Fruit fly (Drosophila melanogaster): ENCODE data around the gene CG14269.

The CG14269 gene

DNA sequence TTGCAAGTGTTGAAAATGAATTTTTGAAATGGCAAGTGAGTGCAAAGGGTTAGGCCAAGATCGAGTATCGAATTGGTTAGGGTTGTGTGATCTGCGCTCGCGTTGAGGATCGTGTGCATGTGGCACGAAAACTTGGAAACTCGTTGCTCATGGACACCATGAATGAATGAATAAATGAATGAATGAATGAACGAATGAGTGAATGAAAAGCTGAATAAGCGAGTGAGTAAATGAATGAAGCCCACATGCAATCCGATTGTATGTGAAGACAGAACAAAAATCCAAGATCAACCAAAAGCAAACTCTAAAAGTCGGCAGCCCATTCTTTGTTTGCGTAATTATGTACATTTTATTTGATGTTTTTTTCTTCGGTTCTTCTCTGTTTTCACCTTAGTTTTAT is 30.9 kb downstream of the CG14269 start:
- TF ChIP-seq cic (GFP tag; optimal IDR thresholded peaks at IDR 0.05) (no peak), tj (GFP tag; optimal IDR thresholded peaks at IDR 0.05) (no peak), Clk (GFP tag; optimal IDR thresholded peaks at IDR 0.05) (no peak), ovo (GFP tag; optimal IDR thresholded peaks at IDR 0.05) (no peak), pad (GFP tag; optimal IDR thresholded peaks at IDR 0.05) (no peak), Crg-1 (GFP tag; optimal IDR thresholded peaks at IDR 0.05) (no peak), Hr96 (GFP tag; optimal IDR thresholded peaks at IDR 0.05) (no peak), CG11617 (GFP tag; optimal IDR thresholded peaks at IDR 0.05) (no peak), CG7045 (GFP tag; optimal IDR thresholded peaks at IDR 0.05) (no peak), kay (GFP tag; ENCODE audit: borderline replicate concordance) (no peak), CG1620 (GFP tag; optimal IDR thresholded peaks at IDR 0.05) (no peak), Mnt (GFP tag; optimal IDR thresholded peaks at IDR 0.05) (no peak), CG12768 (GFP tag; optimal IDR thresholded peaks at IDR 0.05) (no peak), CG7101 (tag; optimal IDR thresholded peaks at IDR 0.05) (no peak), CG5204 (GFP tag; optimal IDR thresholded peaks at IDR 0.05) (no peak), CG33017 (tag; optimal IDR thresholded peaks at IDR 0.05) (no peak), CG14711 (tag; optimal IDR thresholded peaks at IDR 0.05) (no peak)

DNA sequence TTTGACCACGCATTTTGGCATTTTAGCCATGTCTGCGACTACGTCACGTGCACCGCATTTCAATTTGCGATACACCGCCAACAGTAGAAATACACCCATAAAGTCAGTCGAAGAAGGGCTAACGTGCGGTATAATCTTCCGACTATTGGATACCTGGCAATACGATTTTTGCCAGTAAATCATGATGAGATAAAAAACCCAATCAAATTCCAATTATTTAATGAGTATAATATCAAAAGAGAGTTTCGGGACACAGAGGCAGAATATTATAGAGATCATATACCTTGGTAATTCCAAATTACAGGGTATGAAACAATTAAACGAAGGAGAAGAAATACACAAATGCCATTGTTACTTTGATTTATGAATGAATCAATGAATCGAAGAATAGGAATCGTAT is 32.2 kb downstream of the CG14269 start:
- TF ChIP-seq pad (GFP tag; optimal IDR thresholded peaks at IDR 0.05) (no peak), CG7101 (tag; optimal IDR thresholded peaks at IDR 0.05) (no peak), Mnt (GFP tag; optimal IDR thresholded peaks at IDR 0.05) (no peak), CG1620 (GFP tag; optimal IDR thresholded peaks at IDR 0.05) (no peak), Hr96 (GFP tag; optimal IDR thresholded peaks at IDR 0.05) (no peak), CG14711 (tag; optimal IDR thresholded peaks at IDR 0.05) (no peak), kay (GFP tag; ENCODE audit: borderline replicate concordance) (no peak), toe (GFP tag; optimal IDR thresholded peaks at IDR 0.05) (no peak), Clk (GFP tag; optimal IDR thresholded peaks at IDR 0.05) (no peak), CG12768 (GFP tag; optimal IDR thresholded peaks at IDR 0.05) (no peak), Crg-1 (GFP tag; optimal IDR thresholded peaks at IDR 0.05) (no peak), tj (GFP tag; optimal IDR thresholded peaks at IDR 0.05) (no peak), ovo (GFP tag; optimal IDR thresholded peaks at IDR 0.05) (no peak), CG5204 (GFP tag; optimal IDR thresholded peaks at IDR 0.05) (no peak), bab1 (GFP tag; optimal IDR thresholded peaks at IDR 0.05) (no peak), CG33017 (tag; optimal IDR thresholded peaks at IDR 0.05) (no peak), cnc (optimal IDR thresholded peaks at IDR 0.05) (no peak)

- TF ChIP-seq ovo (GFP tag; optimal IDR thresholded peaks at IDR 0.05) (no peak), Hr96 (GFP tag; optimal IDR thresholded peaks at IDR 0.05) (no peak), CG11617 (GFP tag; optimal IDR thresholded peaks at IDR 0.05) (no peak), CG33017 (tag; optimal IDR thresholded peaks at IDR 0.05) (no peak), bab1 (GFP tag; optimal IDR thresholded peaks at IDR 0.05) (no peak), CG12768 (GFP tag; optimal IDR thresholded peaks at IDR 0.05) (no peak), CG7045 (GFP tag; optimal IDR thresholded peaks at IDR 0.05) (no peak), CG14711 (tag; optimal IDR thresholded peaks at IDR 0.05) (peak; percentile 54)
Measured at dm6 chrX:3399286-3399685, 36.3 kb downstream of the CG14269 start.

DNA sequence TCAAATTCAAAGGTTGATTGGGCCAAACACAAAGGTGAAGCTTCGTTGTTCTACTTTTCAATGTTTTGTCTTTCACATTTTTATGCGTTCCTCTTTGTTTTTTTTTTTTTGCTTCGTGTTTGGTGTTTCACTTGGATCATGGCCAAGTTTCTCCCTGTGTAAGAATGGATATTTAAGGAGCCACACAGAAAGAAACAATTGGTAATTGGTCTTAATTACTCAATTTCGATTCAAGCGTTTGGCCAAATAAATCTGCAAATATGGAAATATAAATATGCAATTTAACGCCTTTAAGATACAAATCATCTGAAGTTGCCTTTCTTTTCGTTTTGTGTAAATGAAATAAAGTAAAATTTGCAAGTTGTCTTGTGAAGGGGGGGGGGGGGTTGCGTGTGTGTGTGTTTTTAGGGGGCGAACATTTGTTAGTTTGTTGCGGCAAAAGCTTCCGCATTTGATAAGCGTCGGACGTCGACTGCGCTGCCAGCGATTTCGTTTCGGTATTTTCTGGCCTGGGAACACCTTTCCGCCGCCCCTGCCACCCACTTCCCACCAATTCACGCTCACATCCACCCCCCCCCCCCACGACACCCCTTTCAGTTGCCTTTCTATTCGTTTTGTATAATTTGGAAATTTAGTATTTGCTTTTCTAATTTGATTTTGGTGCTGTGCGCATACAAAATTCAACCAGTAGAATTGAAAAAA is 36.9 kb downstream of the CG14269 start:
- TF ChIP-seq Crg-1 (GFP tag; optimal IDR thresholded peaks at IDR 0.05), result no peak
- no peak for TF ChIP-seq CG12768 (GFP tag; optimal IDR thresholded peaks at IDR 0.05)
- TF ChIP-seq Clk (GFP tag; optimal IDR thresholded peaks at IDR 0.05), result no peak
- no peak for TF ChIP-seq kay (GFP tag; ENCODE audit: borderline replicate concordance)
- no peak for TF ChIP-seq toe (GFP tag; optimal IDR thresholded peaks at IDR 0.05)
- TF ChIP-seq CG7045 (GFP tag; optimal IDR thresholded peaks at IDR 0.05), result no peak
- TF ChIP-seq CG14711 (tag; optimal IDR thresholded peaks at IDR 0.05), result no peak
- no peak for TF ChIP-seq cnc (optimal IDR thresholded peaks at IDR 0.05)
- no peak for TF ChIP-seq cic (GFP tag; optimal IDR thresholded peaks at IDR 0.05)
- no peak for TF ChIP-seq ovo (GFP tag; optimal IDR thresholded peaks at IDR 0.05)
- TF ChIP-seq pad (GFP tag; optimal IDR thresholded peaks at IDR 0.05), result no peak
- no peak for TF ChIP-seq CG7101 (tag; optimal IDR thresholded peaks at IDR 0.05)
- TF ChIP-seq tj (GFP tag; optimal IDR thresholded peaks at IDR 0.05), result no peak

DNA sequence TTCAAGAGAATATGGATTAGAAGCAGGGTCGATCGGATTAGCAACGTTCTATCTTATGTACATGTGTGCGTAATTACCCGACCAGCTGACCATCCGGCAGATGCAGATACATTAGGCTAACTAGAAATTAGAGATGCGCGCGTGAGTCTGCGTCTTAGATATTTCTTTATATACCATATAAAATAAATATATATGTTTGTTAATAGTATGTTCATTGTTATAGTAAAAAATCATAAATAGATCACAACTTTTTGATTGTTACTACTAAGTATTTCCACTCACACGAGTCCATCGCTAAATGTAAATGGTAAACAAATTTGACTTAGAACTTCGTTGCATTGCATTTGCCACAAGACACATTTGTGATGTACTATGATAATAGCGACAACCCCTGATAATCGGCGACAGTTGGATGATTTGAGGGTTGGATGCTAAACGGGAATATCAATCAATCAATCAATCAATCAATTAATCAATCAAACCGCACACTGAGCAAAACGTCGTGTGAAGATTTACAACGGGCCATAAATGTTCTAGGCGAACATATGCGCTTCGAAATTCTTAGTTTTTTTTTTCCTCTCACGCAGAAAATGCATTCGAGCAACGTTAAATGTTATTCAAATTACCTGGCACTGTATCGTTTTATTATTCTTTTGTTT is 38.6 kb downstream of the CG14269 start:
- TF ChIP-seq CG33017 (tag; optimal IDR thresholded peaks at IDR 0.05) (peak; percentile 21), CG5204 (GFP tag; optimal IDR thresholded peaks at IDR 0.05) (no peak)

DNA sequence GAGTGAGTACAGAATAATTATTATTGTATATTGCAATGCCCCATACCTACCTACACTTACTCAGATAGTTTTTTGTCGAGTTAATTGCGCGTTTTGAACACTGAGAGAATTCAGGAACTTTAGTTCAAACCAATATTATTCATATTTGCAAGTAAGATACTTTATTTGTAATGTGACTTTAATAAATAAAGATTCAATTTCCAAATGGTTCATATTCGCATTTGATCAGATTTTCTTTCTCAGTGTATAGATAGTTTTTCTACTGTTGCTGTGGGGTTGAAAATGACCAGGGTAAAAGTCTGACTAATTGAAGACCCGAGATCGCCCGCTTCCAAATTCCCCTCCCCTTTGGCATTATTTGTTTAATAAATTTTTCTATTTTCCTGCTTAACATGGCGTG is 41.5 kb downstream of the CG14269 start:
- TF ChIP-seq CG5204 (GFP tag; optimal IDR thresholded peaks at IDR 0.05) (no peak), kay (GFP tag; ENCODE audit: borderline replicate concordance) (peak; percentile 35)

- TF ChIP-seq CG11617 (GFP tag; optimal IDR thresholded peaks at IDR 0.05), result peak; percentile 44
- TF ChIP-seq toe (GFP tag; optimal IDR thresholded peaks at IDR 0.05), result no peak
- peak; percentile 1 for TF ChIP-seq CG7101 (tag; optimal IDR thresholded peaks at IDR 0.05)
- TF ChIP-seq tj (GFP tag; optimal IDR thresholded peaks at IDR 0.05), result peak; percentile 25
- peak; percentile 78 for TF ChIP-seq bab1 (GFP tag; optimal IDR thresholded peaks at IDR 0.05)
- peak; percentile 21 for TF ChIP-seq pad (GFP tag; optimal IDR thresholded peaks at IDR 0.05)
- no peak for TF ChIP-seq kay (GFP tag; ENCODE audit: borderline replicate concordance)
Measured at dm6 chrX:3389861-3390260, 45.7 kb downstream of the CG14269 start.
